Worm (Caenorhabditis elegans) whole organism, L3 larva: ENCODE results near the gene C07H6.2.

ENCODE experiments used
- R02D3.7 ChIP-seq: fragments of 150-350 bp; optimal IDR thresholded peaks from 2 replicates; lab custom pipeline; 2014; ENCODE audit warnings: missing biosample characterization, missing genetic modification characterization
- ama-1 ChIP-seq: fragments of 150-350 bp; optimal IDR thresholded peaks from 2 replicates; lab custom pipeline; 2018
- elt-1 ChIP-seq: fragments of 150-350 bp; optimal IDR thresholded peaks from 2 replicates; lab custom pipeline; 2014; ENCODE audit warnings: missing biosample characterization, missing genetic modification characterization
- fkh-10 ChIP-seq: sonication (generic microtip); optimal IDR thresholded peaks from 2 replicates; lab custom pipeline; 2017; ENCODE audit warnings: missing biosample characterization, missing genetic modification reagents, missing genetic modification characterization
- lin-15B ChIP-seq: fragments of 150-350 bp; optimal IDR thresholded peaks from 2 replicates; lab custom pipeline; 2014; ENCODE audit warnings: missing biosample characterization, missing genetic modification characterization
- nfya-1 ChIP-seq: sonication (generic microtip); optimal IDR thresholded peaks from 2 replicates; lab custom pipeline; 2017; ENCODE audit warnings: missing genetic modification characterization, mild to moderate bottlenecking, missing compliant biosample characterization, antibody characterized with exemption, moderate library complexity; ENCODE audit not compliant: insufficient read depth
- nhr-12 ChIP-seq: fragments of 150-350 bp; optimal IDR thresholded peaks from 2 replicates; lab custom pipeline; 2014; ENCODE audit warnings: missing biosample characterization, missing genetic modification characterization
- nhr-23 ChIP-seq: fragments of 150-350 bp; optimal IDR thresholded peaks from 2 replicates; lab custom pipeline; 2014; ENCODE audit warnings: missing biosample characterization, missing genetic modification reagents, missing genetic modification characterization
- nhr-77 ChIP-seq: fragments of 150-350 bp; optimal IDR thresholded peaks from 2 replicates; lab custom pipeline; 2014; ENCODE audit warnings: missing biosample characterization, missing genetic modification characterization
- pqm-1 ChIP-seq: fragments of 150-350 bp; optimal IDR thresholded peaks from 2 replicates; lab custom pipeline; 2017; ENCODE audit warnings: missing biosample characterization, missing genetic modification characterization, inconsistent platforms
- sea-2 ChIP-seq: fragments of 150-350 bp; sonication (generic microtip); optimal IDR thresholded peaks from 4 replicates; lab custom pipeline; 2014; ENCODE audit warnings: missing biosample characterization, missing genetic modification reagents, missing genetic modification characterization

DNA sequence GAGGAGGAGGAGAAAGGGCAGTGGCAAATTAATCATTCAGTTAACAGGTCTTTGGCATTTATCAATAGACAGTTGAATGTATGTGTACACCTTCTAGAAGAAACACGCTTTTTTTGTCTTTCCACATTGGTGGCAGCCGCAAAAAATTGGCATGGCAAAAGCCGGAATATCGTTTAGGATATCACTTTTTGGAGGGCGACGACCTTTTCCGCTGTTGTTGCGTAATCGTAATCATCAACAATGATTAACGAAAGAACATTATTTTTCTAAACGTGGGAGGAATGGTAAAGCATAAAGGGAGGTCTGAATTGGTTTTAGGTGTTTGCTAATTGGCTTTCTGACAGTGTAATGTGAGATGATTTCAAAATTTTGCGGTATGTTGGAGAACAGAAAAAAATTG is 28.9 kb upstream of the C07H6.2 start:
- TF ChIP-seq nhr-77 (tag; lab: Kevin White, UChicago) (no peak), R02D3.7 (no peak), fkh-10 (no peak), sea-2 (GFP tag; lab: Kevin White, UChicago) (no peak), lin-15B (no peak), nhr-23 (tag; lab: Kevin White, UChicago) (no peak), nfya-1 (tag; lab: Kevin White, UChicago) (peak; percentile 9), nhr-12 (tag; lab: Kevin White, UChicago) (no peak), ama-1 (lab: Kevin White, UChicago) (no peak), elt-1 (tag; lab: Kevin White, UChicago) (no peak), pqm-1 (no peak)
